Worm (Caenorhabditis elegans) whole organism, early embryonic: ENCODE measurements around the gene irld-55.

Experiments
- B0310.2 ChIP-seq: sonication (generic microtip); optimal IDR thresholded peaks from 2 replicates; lab custom pipeline; 2016; ENCODE audit warnings: mild to moderate bottlenecking, missing genetic modification characterization, missing compliant biosample characterization
- F13C5.2 ChIP-seq: sonication (generic microtip); optimal IDR thresholded peaks from 2 replicates; lab custom pipeline; 2017; ENCODE audit warnings: mild to moderate bottlenecking, missing genetic modification characterization, inconsistent platforms, missing compliant biosample characterization
- aly-1 ChIP-seq: sonication (generic microtip); optimal IDR thresholded peaks from 2 replicates; lab custom pipeline; 2016; ENCODE audit warnings: missing genetic modification characterization, missing compliant biosample characterization
- ama-1 ChIP-seq: fragments of 150-350 bp; optimal IDR thresholded peaks from 2 replicates; lab custom pipeline; 2014
- ceh-13 ChIP-seq: fragments of 200-800 bp; sonication (Bioruptor generic); optimal IDR thresholded peaks from 2 replicates; lab custom pipeline; 2018; ENCODE audit warnings: mild to moderate bottlenecking, missing genetic modification characterization, missing compliant biosample characterization
- ceh-36 ChIP-seq: sonication (generic microtip); optimal IDR thresholded peaks from 2 replicates; lab custom pipeline; 2016; ENCODE audit warnings: missing genetic modification characterization, inconsistent platforms, missing compliant biosample characterization
- ets-7 ChIP-seq: sonication (generic microtip); optimal IDR thresholded peaks from 2 replicates; lab custom pipeline; 2016; ENCODE audit warnings: missing genotype, missing genetic modification characterization, missing compliant biosample characterization
- flt-1 ChIP-seq: fragments of 200-800 bp; sonication (Bioruptor generic); IDR thresholded peaks from 2 replicates; pipeline ENCODE4 v1.3.6; 2022; ENCODE audit warnings: missing genetic modification characterization, missing compliant biosample characterization
- hmbx-1 ChIP-seq: sonication (generic microtip); optimal IDR thresholded peaks from 2 replicates; lab custom pipeline; 2016; ENCODE audit warnings: mild to moderate bottlenecking, missing genetic modification characterization, missing compliant biosample characterization
- hmg-4 ChIP-seq: fragments of 200-800 bp; sonication (Bioruptor generic); optimal IDR thresholded peaks from 2 replicates; lab custom pipeline; 2018; ENCODE audit warnings: mild to moderate bottlenecking, missing genetic modification characterization, missing compliant biosample characterization
- hnd-1 ChIP-seq: sonication (generic microtip); optimal IDR thresholded peaks from 2 replicates; lab custom pipeline; 2016; ENCODE audit warnings: missing genetic modification characterization, missing compliant biosample characterization
- pes-1 ChIP-seq: fragments of 200-800 bp; sonication (Bioruptor generic); IDR thresholded peaks from 2 replicates; pipeline ENCODE4 v1.3.6; 2022; ENCODE audit warnings: missing genetic modification reagents, missing genetic modification characterization, missing compliant biosample characterization
- scrt-1 ChIP-seq: fragments of 200-800 bp; sonication (Bioruptor generic); IDR thresholded peaks from 2 replicates; pipeline ENCODE4 v1.3.6; 2022; ENCODE audit warnings: missing genetic modification characterization, missing compliant biosample characterization
- sea-1 ChIP-seq: fragments of 200-800 bp; sonication (Bioruptor generic); conservative IDR thresholded peaks from 2 replicates; pipeline ENCODE4 v1.3.6; 2022; ENCODE audit warnings: missing genetic modification characterization, missing compliant biosample characterization
- tbx-11 ChIP-seq: fragments of 200-800 bp; sonication (Bioruptor generic); IDR thresholded peaks from 2 replicates; pipeline ENCODE4 v1.3.6; 2022; ENCODE audit warnings: missing genetic modification characterization, missing compliant biosample characterization
- tbx-37 ChIP-seq: fragments of 200-800 bp; sonication (Bioruptor generic); conservative IDR thresholded peaks from 2 replicates; pipeline ENCODE4 v1.3.6; 2022; ENCODE audit warnings: missing genetic modification reagents, missing genetic modification characterization, missing compliant biosample characterization
- tra-4 ChIP-seq: sonication (generic microtip); optimal IDR thresholded peaks from 2 replicates; lab custom pipeline; 2017; ENCODE audit warnings: missing genetic modification characterization, missing compliant biosample characterization

The irld-55 gene

DNA sequence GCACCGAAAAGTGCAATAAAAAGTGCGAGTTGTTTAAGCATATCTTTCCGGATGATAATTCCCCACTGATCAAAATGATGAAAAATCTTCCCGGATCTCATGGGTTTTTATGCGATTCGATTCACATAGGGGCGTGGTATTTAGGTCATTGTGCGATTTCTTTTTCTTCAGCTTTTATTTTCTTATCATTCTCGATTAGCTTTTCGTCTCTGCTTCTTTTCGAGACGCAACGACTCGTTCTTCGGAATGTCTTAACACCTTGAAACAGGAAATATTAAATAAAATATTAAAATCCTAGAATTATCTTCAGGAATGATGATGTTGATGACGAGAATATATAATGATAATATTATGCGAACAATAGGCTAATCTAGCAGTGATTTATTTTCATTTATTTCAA is 23.7 kb downstream of the irld-55 start, which contains the start of gene Y37A1B.7:
Y37A1B.7 (minus strand) TSS at position 101 of the 400 bp plus-strand sequence.
- TF ChIP-seq hnd-1 (tag; lab: Kevin White, UChicago) (no peak), ets-7 (no peak), hmbx-1 (tag; lab: Kevin White, UChicago) (no peak), pes-1 (no peak), hmg-4 (GFP tag; lab: Kevin White, UChicago) (no peak), ceh-36 (no peak), sea-1 (GFP tag; lab: Robert Waterston, UW) (no peak), scrt-1 (no peak), flt-1 (GFP tag; lab: Robert Waterston, UW) (no peak), tra-4 (tag; lab: Kevin White, UChicago) (no peak), B0310.2 (tag; lab: Kevin White, UChicago) (no peak), aly-1 (no peak), ceh-13 (GFP tag; lab: Kevin White, UChicago) (no peak), tbx-11 (GFP tag; lab: Robert Waterston, UW) (no peak), F13C5.2 (no peak), tbx-37 (GFP tag; lab: Robert Waterston, UW) (no peak)

- TF ChIP-seq F13C5.2 (peak; percentile 65), tbx-37 (GFP tag; lab: Robert Waterston, UW) (no peak)
These were observed 26.8 kb downstream of the irld-55 start for ce11 chrIV:14046777-14047176.

DNA sequence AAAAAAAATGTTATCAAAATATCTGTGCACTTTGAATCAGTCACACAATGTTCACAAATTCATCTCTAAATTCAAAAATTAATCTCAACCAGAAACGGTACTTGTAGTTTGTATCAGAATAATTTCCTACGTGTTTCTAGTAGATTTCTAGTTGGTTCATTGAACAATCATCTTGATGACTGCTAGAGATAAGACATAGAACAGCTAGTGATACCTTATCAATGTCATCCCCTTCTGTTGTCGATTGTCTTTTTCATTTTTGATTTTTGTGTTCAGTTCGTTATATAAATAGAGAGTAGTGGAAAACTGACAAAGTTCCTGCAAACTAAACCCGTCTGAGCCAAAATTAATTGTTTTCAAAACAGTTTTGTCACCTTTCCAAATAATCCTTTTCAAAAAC is 30.4 kb downstream of the irld-55 start:
- no peak for TF ChIP-seq tbx-11 (GFP tag; lab: Robert Waterston, UW)
- TF ChIP-seq ceh-36, result no peak
- TF ChIP-seq ceh-13 (GFP tag; lab: Kevin White, UChicago), result no peak
- no peak for TF ChIP-seq sea-1 (GFP tag; lab: Robert Waterston, UW)
- TF ChIP-seq F13C5.2, result no peak
- TF ChIP-seq scrt-1, result no peak
- TF ChIP-seq aly-1, result no peak
- TF ChIP-seq ets-7, result no peak
- no peak for TF ChIP-seq pes-1
- TF ChIP-seq flt-1 (GFP tag; lab: Robert Waterston, UW), result no peak
- no peak for TF ChIP-seq hmbx-1 (tag; lab: Kevin White, UChicago)
- TF ChIP-seq tra-4 (tag; lab: Kevin White, UChicago), result no peak
- TF ChIP-seq hnd-1 (tag; lab: Kevin White, UChicago), result no peak

ce11 chrIV:14050900-14051299 is 30.9 kb downstream of the irld-55 start, which contains the start of gene semo-1:
Gene semo-1 (plus strand): TSS chrIV:14051200.
- TF ChIP-seq sea-1 (GFP tag; lab: Robert Waterston, UW) (no peak), tbx-11 (GFP tag; lab: Robert Waterston, UW) (no peak), hmg-4 (GFP tag; lab: Kevin White, UChicago) (no peak), ceh-13 (GFP tag; lab: Kevin White, UChicago) (no peak), pes-1 (no peak), tra-4 (tag; lab: Kevin White, UChicago) (no peak), hmbx-1 (tag; lab: Kevin White, UChicago) (no peak), tbx-37 (GFP tag; lab: Robert Waterston, UW) (no peak), ceh-36 (no peak), scrt-1 (no peak), F13C5.2 (no peak), aly-1 (no peak), hnd-1 (tag; lab: Kevin White, UChicago) (no peak)

DNA sequence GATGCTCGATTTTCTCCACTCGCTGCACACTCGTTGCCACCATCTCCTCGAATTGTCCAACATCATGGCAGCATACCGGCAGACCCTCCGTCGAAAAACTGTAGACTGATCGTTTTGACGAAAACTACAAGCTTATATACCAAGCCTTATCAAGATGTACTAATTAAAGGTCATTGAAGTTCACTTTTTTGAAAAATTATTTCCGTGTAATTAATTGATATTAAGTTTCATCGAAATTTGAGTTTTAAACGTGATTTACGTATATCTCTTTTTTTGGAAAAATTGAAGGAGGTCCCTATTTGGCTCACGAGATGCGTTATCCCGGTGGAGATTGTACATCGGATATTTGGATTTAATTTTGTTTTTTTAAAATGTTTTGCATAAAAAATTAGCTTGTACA is 40.6 kb downstream of the irld-55 start, which contains the start of gene Y37A1B.4:
Y37A1B.4 (minus strand) TSS at position 101 of the 400 bp plus-strand sequence.
- no peak for TF ChIP-seq F13C5.2
- TF ChIP-seq ama-1 (lab: Kevin White, UChicago), result no peak
- TF ChIP-seq ceh-13 (GFP tag; lab: Kevin White, UChicago), result no peak
- TF ChIP-seq sea-1 (GFP tag; lab: Robert Waterston, UW), result no peak
- no peak for TF ChIP-seq hnd-1 (tag; lab: Kevin White, UChicago)
- TF ChIP-seq hmbx-1 (tag; lab: Kevin White, UChicago), result no peak
- no peak for TF ChIP-seq tbx-11 (GFP tag; lab: Robert Waterston, UW)
- TF ChIP-seq tbx-37 (GFP tag; lab: Robert Waterston, UW), result no peak
- TF ChIP-seq hmg-4 (GFP tag; lab: Kevin White, UChicago), result no peak
- no peak for TF ChIP-seq pes-1
- no peak for TF ChIP-seq flt-1 (GFP tag; lab: Robert Waterston, UW)
- no peak for TF ChIP-seq scrt-1
- no peak for TF ChIP-seq aly-1
- TF ChIP-seq tra-4 (tag; lab: Kevin White, UChicago), result no peak

DNA sequence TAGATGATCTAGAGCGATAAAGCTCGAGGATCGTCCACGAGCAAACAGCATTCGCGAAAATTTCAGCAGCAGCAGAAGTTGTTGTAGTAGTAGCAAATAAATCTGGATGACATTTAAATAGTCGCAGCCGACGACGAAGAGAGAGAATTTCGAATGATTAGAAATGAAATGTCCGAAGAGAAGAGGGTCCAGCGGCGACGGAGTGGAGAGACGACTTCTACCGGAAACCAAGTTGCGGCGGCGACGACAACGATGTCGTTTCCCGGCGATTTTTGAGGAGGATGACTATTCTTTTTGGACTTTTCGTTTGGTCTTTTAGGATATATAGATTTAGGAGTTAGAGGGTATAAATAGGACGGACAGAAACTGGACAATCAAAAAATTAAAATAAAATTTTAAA is 46.4 kb downstream of the irld-55 start:
- no peak for TF ChIP-seq hmbx-1 (tag; lab: Kevin White, UChicago)
- no peak for TF ChIP-seq ceh-13 (GFP tag; lab: Kevin White, UChicago)
- TF ChIP-seq flt-1 (GFP tag; lab: Robert Waterston, UW), result no peak
- TF ChIP-seq hmg-4 (GFP tag; lab: Kevin White, UChicago), result no peak
- TF ChIP-seq tbx-11 (GFP tag; lab: Robert Waterston, UW), result no peak
- TF ChIP-seq ceh-36, result no peak
- no peak for TF ChIP-seq sea-1 (GFP tag; lab: Robert Waterston, UW)
- TF ChIP-seq B0310.2 (tag; lab: Kevin White, UChicago), result no peak
- no peak for TF ChIP-seq scrt-1

DNA sequence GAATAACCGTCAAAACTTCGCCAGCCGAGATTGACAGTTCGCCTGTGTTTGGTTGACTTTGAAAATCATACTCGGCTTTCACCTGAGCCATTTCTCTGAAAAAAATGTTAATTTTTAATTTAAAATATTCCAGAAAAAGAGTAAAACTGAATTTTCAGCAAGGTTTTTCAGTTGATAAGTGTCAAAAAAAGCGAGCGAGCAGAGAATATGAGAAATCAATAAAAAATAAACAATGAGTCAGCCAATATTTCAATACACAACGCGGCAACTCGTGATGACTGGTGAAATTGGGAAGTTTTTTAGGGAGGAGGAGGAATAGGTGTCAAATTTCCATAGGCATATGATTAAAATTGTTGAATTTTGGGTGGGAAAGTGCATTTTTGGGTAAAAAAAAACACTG is 49.8 kb downstream of the irld-55 start, which contains the start of gene lst-4:
lst-4 (minus strand) TSS at position 101 of the 400 bp plus-strand sequence.
- no peak for TF ChIP-seq tra-4 (tag; lab: Kevin White, UChicago)
- no peak for TF ChIP-seq pes-1
- TF ChIP-seq hmg-4 (GFP tag; lab: Kevin White, UChicago), result no peak
- no peak for TF ChIP-seq scrt-1
- TF ChIP-seq B0310.2 (tag; lab: Kevin White, UChicago), result no peak
- TF ChIP-seq ceh-36, result no peak
- TF ChIP-seq F13C5.2, result no peak
